Worm (Caenorhabditis elegans): ENCODE data around the gene ZK402.2.

The ZK402.2 gene

DNA sequence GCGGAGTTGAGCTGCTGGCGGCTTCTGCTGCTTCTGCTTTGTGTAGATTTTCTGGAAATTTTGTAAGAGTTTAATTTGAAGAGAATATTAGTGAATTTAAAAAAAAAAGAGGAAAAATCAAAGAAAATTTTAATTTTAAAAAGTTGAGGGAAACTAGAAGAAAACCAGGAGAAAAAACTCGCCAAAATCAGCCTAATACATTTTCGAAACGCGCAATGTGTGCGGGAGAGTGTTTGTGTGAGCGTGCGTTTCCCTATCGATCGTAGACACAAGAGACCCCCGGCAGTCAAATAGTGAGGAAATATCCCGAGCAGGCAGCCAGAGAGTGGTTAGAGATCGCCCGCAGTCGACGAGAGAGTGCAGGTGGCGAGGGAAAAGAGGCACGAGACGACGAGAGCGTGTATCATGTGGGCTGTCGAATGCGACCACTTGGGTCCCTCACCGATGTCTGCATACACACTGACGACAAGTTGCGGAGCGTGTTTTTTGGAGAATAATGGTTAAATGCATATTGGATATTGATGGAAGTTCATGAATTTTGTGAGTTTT is 43.1 kb downstream of the ZK402.2 start, which contains the start of gene zfp-3 (continued):
- TF ChIP-seq vab-15 (tag; optimal IDR thresholded peaks at IDR 0.05) = peak; percentile 58
- TF ChIP-seq ceh-8 (GFP tag; optimal IDR thresholded peaks at IDR 0.05) = peak; percentile 88
- TF ChIP-seq isw-1 (GFP tag; IDR thresholded peaks at IDR 0.05) = peak; percentile 91
- peak; percentile 86 to 90 for TF ChIP-seq lin-35 (GFP tag; optimal IDR thresholded peaks at IDR 0.05)
- TF ChIP-seq egl-13 (tag; optimal IDR thresholded peaks at IDR 0.05) = peak; percentile 91
- peak; percentile 87 for TF ChIP-seq mab-9 (GFP tag; IDR thresholded peaks at IDR 0.05)
- TF ChIP-seq sptf-1 (tag; optimal IDR thresholded peaks at IDR 0.05) = no peak
- peak; percentile 92 for TF ChIP-seq pax-3 (tag; optimal IDR thresholded peaks at IDR 0.05)
- no peak for TF ChIP-seq alr-1 (tag; optimal IDR thresholded peaks at IDR 0.05; ENCODE audit: borderline replicate concordance)
- TF ChIP-seq C34B4.2 (tag; optimal IDR thresholded peaks at IDR 0.05) = no peak
- peak; percentile 58 for TF ChIP-seq ama-1 (optimal IDR thresholded peaks at IDR 0.05)
- TF ChIP-seq nhr-90 (tag; optimal IDR thresholded peaks at IDR 0.05; ENCODE audit: poor library complexity) = peak; percentile 95
- TF ChIP-seq unc-98 (GFP tag; IDR thresholded peaks at IDR 0.05) = peak; percentile 69
- peak; percentile 78 for TF ChIP-seq mef-2 (tag; optimal IDR thresholded peaks at IDR 0.05)
- TF ChIP-seq mep-1 (tag; optimal IDR thresholded peaks at IDR 0.05) = peak; percentile 95
- TF ChIP-seq unc-62 (GFP tag; optimal IDR thresholded peaks at IDR 0.05) = peak; percentile 59
- peak; percentile 88 for TF ChIP-seq irx-1 (tag; optimal IDR thresholded peaks at IDR 0.05)
- TF ChIP-seq ces-1 (GFP tag; optimal IDR thresholded peaks at IDR 0.05) = peak; percentile 16
- no peak for TF ChIP-seq tlp-1 (tag; optimal IDR thresholded peaks at IDR 0.05)
- TF ChIP-seq lsy-2 (tag; optimal IDR thresholded peaks at IDR 0.05) = peak; percentile 89 to 93
- TF ChIP-seq zip-4 (GFP tag; optimal IDR thresholded peaks at IDR 0.05) = peak; percentile 89
- TF ChIP-seq egl-27 (tag; optimal IDR thresholded peaks at IDR 0.05) = peak; percentile 36 to 90
- TF ChIP-seq sup-37 (GFP tag; optimal IDR thresholded peaks at IDR 0.05) = peak; percentile 76
- TF ChIP-seq hlh-4 (tag; optimal IDR thresholded peaks at IDR 0.05) = peak; percentile 3
- TF ChIP-seq nhr-47 (tag; optimal IDR thresholded peaks at IDR 0.05) = peak; percentile 97
- TF ChIP-seq lin-15B (tag; optimal IDR thresholded peaks at IDR 0.05) = peak; percentile 41
- peak; percentile 35 for TF ChIP-seq fkh-4 (tag; optimal IDR thresholded peaks at IDR 0.05; ENCODE audit: borderline replicate concordance)
- peak; percentile 99 for TF ChIP-seq skn-1 (tag; optimal IDR thresholded peaks at IDR 0.05)
- peak; percentile 89 for TF ChIP-seq aly-2 (tag; optimal IDR thresholded peaks at IDR 0.05)
- peak; percentile 94 for TF ChIP-seq nhr-19 (GFP tag; conservative IDR thresholded peaks at IDR 0.05)
- TF ChIP-seq mdl-1 (tag; optimal IDR thresholded peaks at IDR 0.05) = peak; percentile 87 to 98
- TF ChIP-seq blmp-1 (tag; optimal IDR thresholded peaks at IDR 0.05) = peak; percentile 61

DNA sequence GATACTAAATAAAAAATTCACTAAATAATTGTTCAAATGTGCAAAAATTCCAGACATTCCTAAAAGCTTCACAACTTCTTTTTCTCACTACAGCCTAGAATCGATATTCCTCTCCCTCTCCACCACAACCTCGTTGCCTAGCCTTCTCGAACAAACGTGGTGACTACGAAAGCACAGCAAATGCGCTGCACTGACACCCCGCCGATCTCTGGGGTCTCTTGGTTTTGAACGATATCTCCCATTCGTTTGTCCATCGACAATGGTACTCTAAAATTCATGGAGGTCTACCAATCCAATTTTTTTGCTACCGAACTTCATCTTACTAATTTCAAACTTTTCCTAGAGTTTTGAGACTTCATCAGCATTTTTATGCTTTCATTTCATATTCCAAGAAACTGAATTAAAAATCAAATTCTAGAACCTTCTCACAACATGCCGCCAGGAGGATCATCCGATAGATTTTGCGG is 46.8 kb downstream of the ZK402.2 start, which contains the start of gene W05H7.1:
Gene W05H7.1, plus strand, starts transcription at position 417 of the 467 bp plus-strand sequence.
- peak; percentile 51 for TF ChIP-seq unc-86 (tag; optimal IDR thresholded peaks at IDR 0.05)
- TF ChIP-seq sup-37 (GFP tag; optimal IDR thresholded peaks at IDR 0.05) = no peak
- TF ChIP-seq nhr-237 (tag; optimal IDR thresholded peaks at IDR 0.05) = no peak
- no peak for TF ChIP-seq efl-3 (GFP tag; optimal IDR thresholded peaks at IDR 0.05)
- no peak for TF ChIP-seq nhr-12 (tag; optimal IDR thresholded peaks at IDR 0.05)
- TF ChIP-seq nhr-71 (tag; optimal IDR thresholded peaks at IDR 0.05) = peak; percentile 46
- TF ChIP-seq lin-15B (tag; optimal IDR thresholded peaks at IDR 0.05) = no peak
- peak; percentile 41 for TF ChIP-seq swsn-7 (tag; optimal IDR thresholded peaks at IDR 0.05)
- no peak for TF ChIP-seq pqm-1 (tag; optimal IDR thresholded peaks at IDR 0.05)
- TF ChIP-seq nhr-28 (tag; optimal IDR thresholded peaks at IDR 0.05) = no peak
- no peak for TF ChIP-seq ceh-63 (GFP tag; optimal IDR thresholded peaks at IDR 0.05)
- no peak for TF ChIP-seq ceh-90 (tag; optimal IDR thresholded peaks at IDR 0.05)
- peak; percentile 36 for TF ChIP-seq fkh-8 (tag; optimal IDR thresholded peaks at IDR 0.05)
- no peak for TF ChIP-seq ceh-8 (GFP tag; optimal IDR thresholded peaks at IDR 0.05)
- TF ChIP-seq ets-5 (GFP tag; IDR thresholded peaks at IDR 0.05) = no peak
- TF ChIP-seq nhr-76 (tag; optimal IDR thresholded peaks at IDR 0.05) = no peak
- 0 out of 2 replicates have a peak, but pooled peaks have one; percentile 8 for TF ChIP-seq nhr-19 (GFP tag; conservative IDR thresholded peaks at IDR 0.05)
- TF ChIP-seq egl-27 (tag; optimal IDR thresholded peaks at IDR 0.05) = no peak
- TF ChIP-seq fkh-10 (GFP tag; optimal IDR thresholded peaks at IDR 0.05) = no peak
- TF ChIP-seq hpl-2 (GFP tag; optimal IDR thresholded peaks at IDR 0.05) = no peak
- peak; percentile 29 for TF ChIP-seq blmp-1 (tag; optimal IDR thresholded peaks at IDR 0.05)
- no peak for TF ChIP-seq pag-3 (tag; optimal IDR thresholded peaks at IDR 0.05; ENCODE audit: borderline replicate concordance, insufficient read depth)
- peak; percentile 67 for TF ChIP-seq snu-23 (GFP tag; optimal IDR thresholded peaks at IDR 0.05)
- TF ChIP-seq lin-39 (tag; optimal IDR thresholded peaks at IDR 0.05) = no peak
- no peak for TF ChIP-seq mef-2 (tag; optimal IDR thresholded peaks at IDR 0.05)
- TF ChIP-seq ztf-4 (tag; optimal IDR thresholded peaks at IDR 0.05) = no peak
- TF ChIP-seq mdl-1 (tag; optimal IDR thresholded peaks at IDR 0.05) = peak in 1 of 2 experiments; percentile 38
- TF ChIP-seq C34B4.2 (tag; optimal IDR thresholded peaks at IDR 0.05) = no peak

All from whole organism, L1 larva.